Worm (Caenorhabditis elegans): ENCODE results near the gene mboa-2.
"Not testable (repeated sequence)": the region's sequence is repeated elsewhere in the genome, so short reads cannot be mapped to it uniquely, and the experiment has no call there.

- TF ChIP-seq ztf-4 (tag; optimal IDR thresholded peaks at IDR 0.05); ama-1 (optimal IDR thresholded peaks at IDR 0.05); elt-2 (tag; optimal IDR thresholded peaks at IDR 0.05); pqm-1 (tag; optimal IDR thresholded peaks at IDR 0.05); R02D3.7 (tag; optimal IDR thresholded peaks at IDR 0.05); daf-12 (tag; optimal IDR thresholded peaks at IDR 0.05); nhr-76 (tag; optimal IDR thresholded peaks at IDR 0.05); nhr-11 (tag; optimal IDR thresholded peaks at IDR 0.05); ceh-16 (tag; optimal IDR thresholded peaks at IDR 0.05); elt-3 (tag; optimal IDR thresholded peaks at IDR 0.05): not testable (repeated sequence)
These were observed 12.6 kb downstream of the mboa-2 start, which contains the start of gene Y42A5A.5 for ce11 chrV:11109647-11110046.
